Worm (Caenorhabditis elegans) whole organism, mixed stage, embryonic: ENCODE results near the gene egl-19.

Source experiments
- bed-3 ChIP-seq: fragments of 200-800 bp; sonication (Bioruptor generic); optimal IDR thresholded peaks from 3 replicates; lab custom pipeline; 2018; ENCODE audit warnings: mild to moderate bottlenecking, missing genetic modification characterization, moderate library complexity, missing compliant biosample characterization
- blmp-1 ChIP-seq: fragments of 150-350 bp; optimal IDR thresholded peaks from 2 replicates; lab custom pipeline; 2014; ENCODE audit warnings: missing biosample characterization, missing genetic modification characterization
- ces-1 ChIP-seq: fragments of 150-350 bp; optimal IDR thresholded peaks from 2 replicates; lab custom pipeline; 2014; ENCODE audit warnings: missing biosample characterization, missing genetic modification reagents, missing genetic modification characterization
- cnd-1 ChIP-seq: fragments of 200-800 bp; sonication (Bioruptor generic); optimal IDR thresholded peaks from 2 replicates; lab custom pipeline; 2018; ENCODE audit warnings: mild to moderate bottlenecking, missing genetic modification characterization, missing compliant biosample characterization
- elt-3 ChIP-seq: fragments of 150-350 bp; optimal IDR thresholded peaks from 2 replicates; lab custom pipeline; 2014; ENCODE audit warnings: missing biosample characterization, missing genetic modification characterization
- flh-1 ChIP-seq: fragments of 200-800 bp; sonication (Bioruptor generic); optimal IDR thresholded peaks from 2 replicates; lab custom pipeline; 2018; ENCODE audit warnings: mild to moderate bottlenecking, missing genetic modification characterization, moderate library complexity, missing compliant biosample characterization
- mep-1 ChIP-seq: fragments of 150-350 bp; optimal IDR thresholded peaks from 2 replicates; lab custom pipeline; 2017; ENCODE audit warnings: missing biosample characterization, missing genetic modification reagents, missing genetic modification characterization, inconsistent platforms
- nhr-12 ChIP-seq: fragments of 150-350 bp; optimal IDR thresholded peaks from 2 replicates; lab custom pipeline; 2014; ENCODE audit warnings: missing biosample characterization, missing genetic modification characterization
- nhr-237 ChIP-seq: fragments of 150-350 bp; optimal IDR thresholded peaks from 2 replicates; lab custom pipeline; 2014; ENCODE audit warnings: missing biosample characterization, missing genetic modification characterization
- pha-4 ChIP-seq: fragments of 150-350 bp; optimal IDR thresholded peaks from 2 replicates; lab custom pipeline; 2018; ENCODE audit warnings: missing biosample characterization, missing genetic modification reagents, missing genetic modification characterization
- snpc-4 ChIP-seq: fragments of 150-350 bp; optimal IDR thresholded peaks from 2 replicates; lab custom pipeline; 2014; ENCODE audit warnings: missing biosample characterization, missing genetic modification characterization
- sptf-1 ChIP-seq: sonication (generic microtip); optimal IDR thresholded peaks from 2 replicates; lab custom pipeline; 2017; ENCODE audit warnings: mild to moderate bottlenecking, missing genetic modification characterization, moderate library complexity, missing compliant biosample characterization
- tbx-8 ChIP-seq: fragments of 200-800 bp; sonication (Bioruptor generic); optimal IDR thresholded peaks from 2 replicates; lab custom pipeline; 2018; ENCODE audit warnings: mild to moderate bottlenecking, missing genetic modification characterization, moderate library complexity, missing compliant biosample characterization
- unc-39 ChIP-seq: fragments of 150-350 bp; optimal IDR thresholded peaks from 2 replicates; lab custom pipeline; 2014; ENCODE audit warnings: missing biosample characterization, missing genetic modification characterization
- zip-8 ChIP-seq: fragments of 150-350 bp; optimal IDR thresholded peaks from 2 replicates; lab custom pipeline; 2014; ENCODE audit warnings: missing biosample characterization, missing genetic modification characterization

Gene egl-19

DNA sequence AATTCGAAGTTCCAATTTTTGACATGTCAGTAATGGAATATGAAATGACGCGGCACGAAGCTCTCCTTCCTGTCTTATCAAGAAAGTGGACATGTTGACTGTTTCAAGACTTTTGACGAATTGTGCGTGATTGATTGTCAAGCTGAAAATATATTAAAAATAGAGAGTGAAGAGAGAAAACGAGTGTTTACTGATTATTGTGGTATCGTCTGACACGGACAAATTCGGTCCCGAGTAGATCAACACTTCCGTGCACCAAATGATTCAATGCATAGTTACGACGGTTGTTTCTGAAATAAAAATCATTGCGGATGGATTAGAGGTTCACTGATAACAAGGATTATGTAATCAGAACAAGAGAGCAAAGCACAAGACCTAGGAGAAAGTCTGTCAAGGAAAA, 61.8 kb downstream of the egl-19 start:
- no peak for TF ChIP-seq unc-39 (tag; lab: Kevin White, UChicago)
- no peak for TF ChIP-seq ces-1 (GFP tag; lab: Kevin White, UChicago)
- TF ChIP-seq blmp-1 (tag; lab: Kevin White, UChicago), result no peak
- no peak for TF ChIP-seq nhr-12 (tag; lab: Kevin White, UChicago)
- TF ChIP-seq zip-8 (tag; lab: Kevin White, UChicago), result no peak
- TF ChIP-seq flh-1, result no peak
- no peak for TF ChIP-seq bed-3 (GFP tag; lab: Kevin White, UChicago)
- no peak for TF ChIP-seq snpc-4 (tag; lab: Kevin White, UChicago)
- TF ChIP-seq elt-3 (tag; lab: Kevin White, UChicago), result no peak
- TF ChIP-seq sptf-1, result no peak
- no peak for TF ChIP-seq pha-4
- no peak for TF ChIP-seq tbx-8
- TF ChIP-seq mep-1 (tag; lab: Kevin White, UChicago), result no peak
- TF ChIP-seq cnd-1, result no peak
- no peak for TF ChIP-seq nhr-237 (tag; lab: Kevin White, UChicago)
